Worm (Caenorhabditis elegans): Measurements from ENCODE around the gene F10G7.9.

F10G7.9 gene

ce11 chrII:4706359-4706871, at the start of gene F10G7.9, which contains the start of gene tsn-1 (continued):
- no peak for TF ChIP-seq R02D3.7 (tag; optimal IDR thresholded peaks at IDR 0.05)
- no peak for TF ChIP-seq lin-29 (GFP tag; IDR thresholded peaks at IDR 0.05)

ce11 chrII:4755654-4756053, 49.4 kb upstream of the F10G7.9 start:
- TF ChIP-seq tra-1 (GFP tag; IDR thresholded peaks at IDR 0.05) (no peak), ceh-32 (tag; optimal IDR thresholded peaks at IDR 0.05; ENCODE audit: poor library complexity) (no peak), hlh-11 (tag; optimal IDR thresholded peaks at IDR 0.05) (no peak), nhr-6 (tag; optimal IDR thresholded peaks at IDR 0.05) (no peak), F37D6.2 (tag; optimal IDR thresholded peaks at IDR 0.05) (no peak), aha-1 (tag) (no peak), daf-19 (GFP tag; conservative IDR thresholded peaks at IDR 0.05) (no peak), nhr-102 (tag; optimal IDR thresholded peaks at IDR 0.05) (no peak), Y48G9A.11 (GFP tag; IDR thresholded peaks at IDR 0.05) (peak; percentile 76), zag-1 (tag; optimal IDR thresholded peaks at IDR 0.05) (no peak), F26F4.8 (GFP tag; conservative IDR thresholded peaks at IDR 0.05) (no peak), ceh-82 (tag; optimal IDR thresholded peaks at IDR 0.05) (no peak), ztf-11 (tag; optimal IDR thresholded peaks at IDR 0.05) (no peak), madf-9 (GFP tag; conservative IDR thresholded peaks at IDR 0.05) (no peak), D1046.2 (GFP tag; IDR thresholded peaks at IDR 0.05) (no peak), nhr-111 (GFP tag; optimal IDR thresholded peaks at IDR 0.05) (no peak), mdt-29 (GFP tag; IDR thresholded peaks at IDR 0.05) (no peak), fos-1 (tag; optimal IDR thresholded peaks at IDR 0.05) (no peak), T20F7.1 (GFP tag; optimal IDR thresholded peaks at IDR 0.05) (peak; percentile 37), nhr-41 (GFP tag; IDR thresholded peaks at IDR 0.05) (no peak), nhr-77 (tag; optimal IDR thresholded peaks at IDR 0.05) (no peak), dmd-6 (GFP tag; IDR thresholded peaks at IDR 0.05) (no peak), nhr-42 (GFP tag; IDR thresholded peaks at IDR 0.05) (no peak), spr-1 (tag; optimal IDR thresholded peaks at IDR 0.05) (peak; percentile 75), ZK337.2 (GFP tag; IDR thresholded peaks at IDR 0.05) (no peak), zfp-2 (tag; optimal IDR thresholded peaks at IDR 0.05) (no peak), ceh-44 (GFP tag; IDR thresholded peaks at IDR 0.05) (no peak), spr-3 (GFP tag; optimal IDR thresholded peaks at IDR 0.05) (peak; percentile 15)

ce11 chrII:4753133-4753532, 46.8 kb upstream of the F10G7.9 start, which contains the start of gene C27D9.1:
Gene C27D9.1 (plus strand): TSS chrII:4753413.
- TF ChIP-seq nhr-42 (GFP tag; IDR thresholded peaks at IDR 0.05) = no peak
- TF ChIP-seq lin-13 (GFP tag; optimal IDR thresholded peaks at IDR 0.05) = no peak
- peak; percentile 57 for TF ChIP-seq aha-1 (tag)
- TF ChIP-seq ZK337.2 (GFP tag; IDR thresholded peaks at IDR 0.05) = no peak

ce11 chrII:4752257-4752728, 46.0 kb upstream of the F10G7.9 start, which contains the start of gene F41C3.1:
Gene F41C3.1 (plus strand): TSS chrII:4752307.
- peak in 1 of 2 experiments; percentile 96 for TF ChIP-seq unc-62 (GFP tag; optimal IDR thresholded peaks at IDR 0.05 in 1 of 2)
- no peak for TF ChIP-seq unc-62 (tag; optimal IDR thresholded peaks at IDR 0.05)
- no peak for TF ChIP-seq ztf-11 (tag; optimal IDR thresholded peaks at IDR 0.05)

- TF ChIP-seq ceh-20 (GFP tag; IDR thresholded peaks at IDR 0.05) = no peak
- peak; percentile 8 for TF ChIP-seq nhr-28 (tag; optimal IDR thresholded peaks at IDR 0.05)
- TF ChIP-seq lsy-2 (tag; optimal IDR thresholded peaks at IDR 0.05) = peak in 1 of 2 experiments; percentile 30
- TF ChIP-seq lin-1 (GFP tag; IDR thresholded peaks at IDR 0.05) = no peak
- TF ChIP-seq aha-1 (tag) = no peak
- TF ChIP-seq zag-1 (tag; optimal IDR thresholded peaks at IDR 0.05) = no peak
Measured at ce11 chrII:4749581-4749980, 43.3 kb upstream of the F10G7.9 start, which contains the start of gene F41C3.2. Gene F41C3.2 (plus strand): TSS chrII:4749968.

Data from whole organism, L4 larva.